Fruit fly (Drosophila melanogaster) whole organism, embryonic: ENCODE results near the gene bero.

Experiments used
- B-H1 ChIP-seq: fragments of 200-800 bp; sonication (Bioruptor generic); IDR thresholded peaks from 3 replicates; pipeline ENCODE4 v1.3.6; 2022; ENCODE audit warnings: missing biosample characterization, missing genetic modification characterization
- C15 ChIP-seq: fragments of 200-800 bp; sonication (Bioruptor generic); IDR thresholded peaks from 3 replicates; pipeline ENCODE4 v1.3.6; 2022; ENCODE audit warnings: missing biosample characterization, missing genetic modification characterization
- CG10462 ChIP-seq: fragments of 200-800 bp; sonication (Bioruptor generic); optimal IDR thresholded peaks from 2 replicates; lab custom pipeline; 2016; ENCODE audit warnings: missing biosample characterization, missing genetic modification characterization
- CG12155 ChIP-seq: fragments of 200-800 bp; sonication (Bioruptor generic); optimal IDR thresholded peaks from 3 replicates; lab custom pipeline; 2016; ENCODE audit warnings: missing biosample characterization, missing genetic modification characterization
- CG14014 ChIP-seq: fragments of 200-800 bp; sonication (Bioruptor generic); IDR thresholded peaks from 2 replicates; pipeline ENCODE4 v1.3.6; 2022; ENCODE audit warnings: missing biosample characterization, missing genetic modification characterization
- CG14860 ChIP-seq: fragments of 200-800 bp; sonication (Bioruptor generic); IDR thresholded peaks from 3 replicates; pipeline ENCODE4 v1.3.6; 2022; ENCODE audit warnings: missing biosample characterization, missing genetic modification characterization; ENCODE audit not compliant: partially characterized antibody
- CG15011 ChIP-seq: fragments of 200-800 bp; sonication (Bioruptor generic); optimal IDR thresholded peaks from 3 replicates; lab custom pipeline; 2018; ENCODE audit warnings: missing biosample characterization, mild to moderate bottlenecking, missing genetic modification characterization
- CG15073 ChIP-seq: fragments of 200-800 bp; sonication (Bioruptor generic); optimal IDR thresholded peaks from 2 replicates; lab custom pipeline; 2016; ENCODE audit warnings: missing biosample characterization, missing genetic modification characterization
- CG15269 ChIP-seq: fragments of 200-800 bp; sonication (Bioruptor generic); optimal IDR thresholded peaks from 2 replicates; lab custom pipeline; 2018; ENCODE audit warnings: missing biosample characterization, mild to moderate bottlenecking, missing genetic modification characterization, moderate library complexity
- CG16863 ChIP-seq: fragments of 200-800 bp; sonication (Bioruptor generic); optimal IDR thresholded peaks from 3 replicates; lab custom pipeline; 2016; ENCODE audit warnings: missing biosample characterization, missing genetic modification characterization
- CG17359 ChIP-seq: fragments of 200-800 bp; sonication (Bioruptor generic); optimal IDR thresholded peaks from 3 replicates; lab custom pipeline; 2018; ENCODE audit warnings: missing biosample characterization, mild to moderate bottlenecking, missing genetic modification characterization, moderate library complexity
- CG17912 ChIP-seq: fragments of 200-800 bp; sonication (Bioruptor generic); optimal IDR thresholded peaks from 2 replicates; lab custom pipeline; 2018; ENCODE audit warnings: missing biosample characterization, mild to moderate bottlenecking, missing genetic modification characterization
- CG1792 ChIP-seq: fragments of 200-800 bp; sonication (Bioruptor generic); optimal IDR thresholded peaks from 2 replicates; lab custom pipeline; 2016; ENCODE audit warnings: missing biosample characterization, missing genetic modification characterization
- CG18011 ChIP-seq: fragments of 200-800 bp; sonication (Bioruptor generic); optimal IDR thresholded peaks from 2 replicates; lab custom pipeline; 2017; ENCODE audit warnings: missing biosample characterization, missing genetic modification characterization, mild to moderate bottlenecking, moderate library complexity, missing genotype
- CG3163 ChIP-seq: fragments of 200-800 bp; sonication (Bioruptor generic); optimal IDR thresholded peaks from 3 replicates; lab custom pipeline; 2016; ENCODE audit warnings: missing biosample characterization, missing genetic modification characterization
- CG32772 ChIP-seq: fragments of 200-800 bp; sonication (Bioruptor generic); IDR thresholded peaks from 2 replicates; pipeline ENCODE4 v1.3.6; 2022; ENCODE audit warnings: missing biosample characterization, missing genetic modification characterization
- CG33213 ChIP-seq: fragments of 200-800 bp; sonication (Bioruptor generic); optimal IDR thresholded peaks from 3 replicates; lab custom pipeline; 2016; ENCODE audit warnings: missing biosample characterization, missing genetic modification characterization
- CG34422 ChIP-seq: fragments of 200-800 bp; sonication (Bioruptor generic); IDR thresholded peaks from 3 replicates; pipeline ENCODE4 v1.3.6; 2022; ENCODE audit warnings: missing biosample characterization, missing genetic modification characterization
- CG4404 ChIP-seq: fragments of 200-800 bp; sonication (Bioruptor generic); IDR thresholded peaks from 2 replicates; pipeline ENCODE4 v1.3.6; 2022; ENCODE audit warnings: missing biosample characterization, missing genetic modification characterization
- CG4617 ChIP-seq: fragments of 200-800 bp; sonication (Bioruptor generic); optimal IDR thresholded peaks from 3 replicates; lab custom pipeline; 2016; ENCODE audit warnings: missing biosample characterization, missing genetic modification characterization, borderline replicate concordance
- CG4707 ChIP-seq: fragments of 200-800 bp; sonication (Bioruptor generic); optimal IDR thresholded peaks from 2 replicates; lab custom pipeline; 2018; ENCODE audit warnings: missing biosample characterization, mild to moderate bottlenecking, missing genetic modification characterization, moderate library complexity
- CG6254 ChIP-seq: fragments of 200-800 bp; sonication (Bioruptor generic); optimal IDR thresholded peaks from 3 replicates; lab custom pipeline; 2017; ENCODE audit warnings: mild to moderate bottlenecking, missing biosample characterization, missing genetic modification reagents, missing genetic modification characterization
- CG8281 ChIP-seq: fragments of 200-800 bp; sonication (Bioruptor generic); optimal IDR thresholded peaks from 2 replicates; lab custom pipeline; 2018; ENCODE audit warnings: missing biosample characterization, mild to moderate bottlenecking, missing genetic modification characterization, moderate library complexity
- CG9437 ChIP-seq: fragments of 200-800 bp; sonication (Bioruptor generic); optimal IDR thresholded peaks from 2 replicates; lab custom pipeline; 2018; ENCODE audit warnings: missing biosample characterization, mild to moderate bottlenecking, missing genetic modification characterization
- Dip2 ChIP-seq: fragments of 200-800 bp; sonication (Bioruptor generic); IDR thresholded peaks from 2 replicates; pipeline ENCODE4 v1.3.6; 2022; ENCODE audit warnings: missing biosample characterization, missing genetic modification characterization
- Ets65A ChIP-seq: fragments of 200-800 bp; sonication (Bioruptor generic); peaks from one replicate; lab custom pipeline; 2016; ENCODE audit warnings: missing biosample characterization, missing genetic modification characterization
- H2.0 ChIP-seq: fragments of 200-800 bp; sonication (Bioruptor generic); IDR thresholded peaks from 2 replicates; pipeline ENCODE4 v1.3.6; 2022; ENCODE audit warnings: missing biosample characterization, missing genetic modification characterization
- HLH3B ChIP-seq: fragments of 200-800 bp; sonication (Bioruptor generic); IDR thresholded peaks from 2 replicates; pipeline ENCODE4 v1.3.6; 2022; ENCODE audit warnings: missing biosample characterization, missing genetic modification characterization
- Rx ChIP-seq: fragments of 200-800 bp; sonication (Bioruptor generic); IDR thresholded peaks from 2 replicates; pipeline ENCODE4 v1.3.6; 2022; ENCODE audit warnings: missing biosample characterization, missing genetic modification characterization
- Six4 ChIP-seq: fragments of 200-800 bp; sonication (Bioruptor generic); optimal IDR thresholded peaks from 2 replicates; lab custom pipeline; 2016; ENCODE audit warnings: missing biosample characterization, missing genetic modification characterization
- ab ChIP-seq: fragments of 200-800 bp; sonication (Bioruptor generic); optimal IDR thresholded peaks from 2 replicates; lab custom pipeline; 2016; ENCODE audit warnings: missing biosample characterization, missing genetic modification characterization
- abd-A ChIP-seq: fragments of 200-800 bp; sonication (Bioruptor generic); optimal IDR thresholded peaks from 3 replicates; lab custom pipeline; 2019; ENCODE audit warnings: missing biosample characterization, mild to moderate bottlenecking, missing genetic modification characterization, moderate library complexity
- aop ChIP-seq: fragments of 200-800 bp; sonication (Bioruptor generic); IDR thresholded peaks from 2 replicates; pipeline ENCODE4 v1.3.6; 2022; ENCODE audit warnings: missing biosample characterization, missing genetic modification characterization
- br ChIP-seq: fragments of >200 bp; optimal IDR thresholded peaks from 2 replicates; lab custom pipeline; 2017
- btn ChIP-seq: fragments of 200-800 bp; sonication (Bioruptor generic); optimal IDR thresholded peaks from 2 replicates; lab custom pipeline; 2016; ENCODE audit warnings: missing biosample characterization, missing genetic modification characterization
- cad ChIP-seq: fragments of >200 bp; optimal IDR thresholded peaks from 2 replicates; lab custom pipeline; 2017; ENCODE audit warnings: missing biosample characterization, missing genetic modification characterization
- cas ChIP-seq: fragments of 200-800 bp; sonication (Bioruptor generic); IDR thresholded peaks from 2 replicates; pipeline ENCODE4 v1.3.6; 2022; ENCODE audit warnings: missing biosample characterization, missing genetic modification characterization
- crp ChIP-seq, 2 experiments: fragments of 200-800 bp; sonication (Bioruptor generic); optimal IDR thresholded peaks; 2 replicates in 1 of 2; 3 replicates in 1 of 2; lab custom pipeline; 2017; ENCODE audit warnings: missing biosample characterization in 2 of 2, missing genetic modification characterization in 2 of 2, mild to moderate bottlenecking in 1 of 2, moderate library complexity in 1 of 2
- fd102C ChIP-seq: fragments of 200-800 bp; sonication (Bioruptor generic); optimal IDR thresholded peaks from 2 replicates; lab custom pipeline; 2018; ENCODE audit warnings: missing biosample characterization, mild to moderate bottlenecking, missing genetic modification characterization, moderate library complexity
- fru ChIP-seq: fragments of >200 bp; optimal IDR thresholded peaks from 2 replicates; lab custom pipeline; 2017
- fu2 ChIP-seq: fragments of 200-800 bp; sonication (Bioruptor generic); optimal IDR thresholded peaks from 2 replicates; lab custom pipeline; 2016; ENCODE audit warnings: missing biosample characterization, missing genetic modification characterization
- gem ChIP-seq: fragments of 200-800 bp; sonication (Bioruptor generic); optimal IDR thresholded peaks from 2 replicates; lab custom pipeline; 2019; ENCODE audit warnings: missing biosample characterization, mild to moderate bottlenecking, missing genetic modification characterization, moderate library complexity
- gro ChIP-seq: fragments of 200-800 bp; sonication (Bioruptor generic); optimal IDR thresholded peaks from 2 replicates; lab custom pipeline; 2016; ENCODE audit warnings: missing biosample characterization, missing genetic modification characterization
- gsb ChIP-seq: fragments of 200-800 bp; sonication (Bioruptor generic); IDR thresholded peaks from 2 replicates; pipeline ENCODE4 v1.3.6; 2022; ENCODE audit warnings: missing biosample characterization, missing genetic modification characterization
- jing ChIP-seq: fragments of 200-800 bp; sonication (Bioruptor generic); optimal IDR thresholded peaks from 2 replicates; lab custom pipeline; 2018; ENCODE audit warnings: missing biosample characterization, mild to moderate bottlenecking, missing genetic modification characterization
- lola ChIP-seq, 3 experiments: fragments of >200 bp in 2 of 3; fragments of 200-800 bp in 1 of 3; sonication (Bioruptor generic) in 1 of 3; optimal IDR thresholded peaks; 2 replicates each; lab custom pipeline; 2017 to 2019; ENCODE audit warnings: missing biosample characterization in 3 of 3, missing genetic modification characterization in 3 of 3, mild to moderate bottlenecking in 1 of 3, moderate library complexity in 1 of 3
- mld ChIP-seq: fragments of 200-800 bp; sonication (Bioruptor generic); IDR thresholded peaks from 3 replicates; pipeline ENCODE4 v1.3.6; 2022; ENCODE audit warnings: missing biosample characterization, missing genetic modification characterization; ENCODE audit not compliant: partially characterized antibody
- onecut ChIP-seq: fragments of 200-800 bp; sonication (Bioruptor generic); IDR thresholded peaks from 2 replicates; pipeline ENCODE4 v1.3.6; 2022; ENCODE audit warnings: missing biosample characterization, missing genetic modification characterization
- sens-2 ChIP-seq: fragments of 200-800 bp; sonication (Bioruptor generic); IDR thresholded peaks from 2 replicates; pipeline ENCODE4 v1.3.6; 2022; ENCODE audit warnings: missing biosample characterization, missing genetic modification characterization
- slou ChIP-seq: fragments of 200-800 bp; sonication (Bioruptor generic); optimal IDR thresholded peaks from 3 replicates; lab custom pipeline; 2016; ENCODE audit warnings: missing biosample characterization, missing genetic modification characterization
- tap ChIP-seq: fragments of 200-800 bp; optimal IDR thresholded peaks from 3 replicates; lab custom pipeline; 2019; ENCODE audit warnings: missing biosample characterization, mild to moderate bottlenecking, missing genetic modification characterization, moderate library complexity
- zfh1 ChIP-seq: fragments of 200-800 bp; sonication (Bioruptor generic); IDR thresholded peaks from 3 replicates; pipeline ENCODE4 v1.3.6; 2022; ENCODE audit warnings: missing biosample characterization, missing genetic modification characterization

Gene bero

DNA sequence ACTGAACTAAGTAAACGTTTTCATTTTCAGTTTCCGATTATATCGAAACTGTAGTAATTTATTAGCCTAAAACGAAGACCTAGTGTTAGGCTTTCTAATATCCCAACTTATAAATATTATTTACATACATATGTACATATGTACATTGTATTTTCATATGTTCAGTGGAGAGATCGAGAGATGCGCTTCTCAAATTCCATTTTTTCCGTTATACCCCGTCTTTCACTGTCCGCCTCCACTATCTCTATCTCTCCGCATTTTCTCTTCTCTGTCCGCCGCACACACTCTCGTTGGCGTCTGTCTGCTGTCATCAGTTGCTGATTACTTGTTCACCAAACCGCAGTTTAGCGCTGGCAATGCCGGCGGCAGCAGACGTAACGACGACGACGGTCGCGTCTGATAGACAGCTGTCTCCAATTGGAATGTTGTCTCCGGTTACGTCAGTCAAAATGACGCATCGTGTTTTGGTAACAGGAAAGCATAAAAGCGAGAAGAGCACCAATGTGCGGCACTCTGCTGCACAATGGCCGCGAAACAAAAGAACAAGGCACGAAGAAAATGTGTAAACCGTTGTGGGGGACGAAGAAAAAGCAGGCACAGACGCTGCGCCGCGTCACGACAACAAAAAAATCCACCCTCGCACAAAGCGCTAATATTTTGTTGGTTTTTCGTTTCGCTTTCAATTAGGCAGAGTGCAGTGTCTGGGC is 35.9 kb upstream of the bero start, which contains the start of gene CG9331 (continued):
- TF ChIP-seq onecut (GFP tag; lab: Robert Waterston, UW) (no peak), sens-2 (GFP tag; lab: Robert Waterston, UW) (no peak), CG18011 (GFP tag; lab: Kevin White, UChicago) (no peak), CG4404 (GFP tag; lab: Robert Waterston, UW) (no peak), cas (no peak), aop (GFP tag; lab: Robert Waterston, UW) (no peak), CG14014 (GFP tag; lab: Robert Waterston, UW) (no peak), gsb (GFP tag; lab: Robert Waterston, UW) (no peak), crp (GFP tag; optimal IDR thresholded peaks at IDR 0.05; lab: Kevin White, UChicago) (no peak), gro (GFP tag; lab: Kevin White, UChicago) (no peak), CG12155 (GFP tag; lab: Kevin White, UChicago) (no peak), br (lab: Kevin White, UChicago) (no peak), ab (GFP tag; lab: Kevin White, UChicago) (no peak), Rx (GFP tag; lab: Robert Waterston, UW) (no peak), gem (tag; lab: Kevin White, UChicago) (no peak), H2.0 (GFP tag; lab: Robert Waterston, UW) (no peak), slou (GFP tag; lab: Kevin White, UChicago) (no peak), CG16863 (GFP tag; lab: Kevin White, UChicago) (no peak), C15 (GFP tag; lab: Robert Waterston, UW) (no peak), abd-A (peak; percentile 92), zfh1 (GFP tag; lab: Robert Waterston, UW) (no peak), CG3163 (GFP tag; lab: Kevin White, UChicago) (no peak), CG34422 (GFP tag; lab: Robert Waterston, UW) (peak; percentile 71; the same call in 2 of the 3 replicates), jing (GFP tag; lab: Kevin White, UChicago) (no peak), CG17359 (no peak), Six4 (GFP tag; lab: Kevin White, UChicago) (no peak), CG17912 (GFP tag; lab: Kevin White, UChicago) (peak; percentile 51), fu2 (GFP tag; lab: Kevin White, UChicago) (no peak), Ets65A (no peak), btn (GFP tag; lab: Kevin White, UChicago) (no peak), CG32772 (no peak), B-H1 (GFP tag; lab: Robert Waterston, UW) (no peak), CG33213 (GFP tag; lab: Kevin White, UChicago) (no peak), lola (GFP tag; optimal IDR thresholded peaks at IDR 0.05; lab: Kevin White, UChicago) (no peak), CG10462 (no peak), CG8281 (tag; lab: Kevin White, UChicago) (no peak), fd102C (GFP tag; lab: Kevin White, UChicago) (no peak), CG4617 (no peak), CG14860 (GFP tag; lab: Robert Waterston, UW) (peak; percentile 51; the same call in 1 of the 3 replicates), CG4707 (GFP tag; lab: Kevin White, UChicago) (peak; percentile 37), CG15011 (GFP tag; lab: Kevin White, UChicago) (no peak), HLH3B (GFP tag; lab: Robert Waterston, UW) (no peak), mld (GFP tag; lab: Robert Waterston, UW) (0 out of 3 replicates have a peak, but pooled peaks have one; percentile 47), CG15269 (tag; lab: Kevin White, UChicago) (no peak), Dip2 (GFP tag; lab: Robert Waterston, UW) (no peak), CG15073 (GFP tag; lab: Kevin White, UChicago) (no peak), fru (lab: Kevin White, UChicago) (no peak), tap (tag; lab: Kevin White, UChicago) (no peak), CG1792 (no peak), CG9437 (GFP tag; lab: Kevin White, UChicago) (peak; percentile 45), cad (GFP tag; lab: Kevin White, UChicago) (no peak), CG6254 (GFP tag; lab: Kevin White, UChicago) (peak; percentile 36)
